Worm (Caenorhabditis elegans) whole organism, young adult: ENCODE results near the gene gid-8.

Experiments
- F55B11.4 ChIP-seq: sonication (generic microtip); optimal IDR thresholded peaks from 2 replicates; lab custom pipeline; 2016; ENCODE audit warnings: missing compliant biosample characterization, missing genetic modification characterization, borderline replicate concordance; ENCODE audit not compliant: insufficient read depth
- lin-54 ChIP-seq: fragments of 200-800 bp; sonication (Bioruptor generic); optimal IDR thresholded peaks from 2 replicates; lab custom pipeline; 2018; ENCODE audit warnings: mild to moderate bottlenecking, missing genetic modification characterization, missing compliant biosample characterization
- snpc-4 ChIP-seq, 5 experiments: fragments of 150-350 bp in 1 of 5; sonication (generic microtip) in 4 of 5; optimal IDR thresholded peaks; 2 replicates each; lab custom pipeline; 2014 to 2018; ENCODE audit warnings: missing genetic modification characterization in 5 of 5, missing biosample characterization in 3 of 5, antibody characterized with exemption in 2 of 5, mild to moderate bottlenecking in 2 of 5, missing compliant biosample characterization in 2 of 5, missing genotype in 2 of 5, moderate library complexity in 2 of 5, missing genetic modification reagents in 1 of 5

- TF ChIP-seq snpc-4 (GFP tag; optimal IDR thresholded peaks at IDR 0.05; lab: Kevin White, UChicago) (no peak), snpc-4 (tag; optimal IDR thresholded peaks at IDR 0.05; lab: Kevin White, UChicago) (no peak), lin-54 (no peak), F55B11.4 (no peak)
Measured at ce11 chrV:1451334-1451733, 16.2 kb upstream of the gid-8 start, which contains the start of gene srj-23.
